Worm (Caenorhabditis elegans) whole organism, late embryonic: ENCODE results near the gene ztf-1.

Experiments used
- K02D7.2 ChIP-seq: sonication (generic microtip); optimal IDR thresholded peaks from 2 replicates; lab custom pipeline; 2017; ENCODE audit warnings: mild to moderate bottlenecking, missing genetic modification characterization, missing compliant biosample characterization
- ceh-31 ChIP-seq: sonication (generic microtip); optimal IDR thresholded peaks from 2 replicates; lab custom pipeline; 2016; ENCODE audit warnings: missing genetic modification characterization, missing compliant biosample characterization
- elt-4 ChIP-seq: sonication (generic microtip); optimal IDR thresholded peaks from 2 replicates; lab custom pipeline; 2016; ENCODE audit warnings: missing genetic modification characterization, missing compliant biosample characterization
- eyg-1 ChIP-seq: sonication (generic microtip); optimal IDR thresholded peaks from 2 replicates; lab custom pipeline; 2016; ENCODE audit warnings: missing genotype, missing genetic modification characterization, missing compliant biosample characterization
- hlh-15 ChIP-seq: sonication (generic microtip); optimal IDR thresholded peaks from 2 replicates; lab custom pipeline; 2016; ENCODE audit warnings: missing genetic modification characterization, missing compliant biosample characterization
- nfya-1 ChIP-seq: sonication (generic microtip); optimal IDR thresholded peaks from 2 replicates; lab custom pipeline; 2017; ENCODE audit warnings: missing genetic modification characterization, mild to moderate bottlenecking, missing compliant biosample characterization, antibody characterized with exemption, moderate library complexity
- nhr-11 ChIP-seq: fragments of 150-350 bp; optimal IDR thresholded peaks from 2 replicates; lab custom pipeline; 2014; ENCODE audit warnings: missing biosample characterization, missing genetic modification characterization
- pag-3 ChIP-seq: sonication (generic microtip); optimal IDR thresholded peaks from 2 replicates; lab custom pipeline; 2016; ENCODE audit warnings: missing compliant biosample characterization, missing genetic modification characterization, borderline replicate concordance
- unc-42 ChIP-seq: sonication (generic microtip); optimal IDR thresholded peaks from 2 replicates; lab custom pipeline; 2016; ENCODE audit warnings: missing genotype, missing genetic modification characterization, missing compliant biosample characterization
- unc-55 ChIP-seq: sonication (generic microtip); optimal IDR thresholded peaks from 2 replicates; lab custom pipeline; 2017; ENCODE audit warnings: missing biosample characterization, missing genetic modification reagents, missing genetic modification characterization

DNA sequence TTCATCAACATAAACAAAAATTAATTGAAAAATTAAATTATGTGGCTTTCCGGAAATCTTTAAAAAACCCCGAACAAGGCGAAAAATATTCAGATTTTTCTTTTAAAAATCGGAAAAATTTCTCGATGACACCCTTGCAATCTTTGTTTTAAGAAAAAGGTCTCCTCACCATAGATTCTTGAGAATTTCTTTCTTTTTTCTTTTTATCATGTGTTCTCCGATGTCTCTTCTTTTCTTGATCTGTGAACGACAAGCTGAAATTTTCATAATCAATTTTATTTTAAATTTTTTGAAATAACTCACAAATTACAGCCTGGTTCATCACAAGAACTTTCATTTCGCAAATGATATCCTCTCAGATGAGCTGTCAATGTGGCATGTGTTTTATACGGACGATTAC is 916 bp downstream of the ztf-1 start, which contains the start of the genes zfp-1 and F54F2.14:
- TF ChIP-seq elt-4 (tag; lab: Kevin White, UChicago) (no peak), pag-3 (no peak), ceh-31 (tag; lab: Kevin White, UChicago) (no peak), unc-42 (no peak), unc-55 (GFP tag; lab: Kevin White, UChicago) (no peak), K02D7.2 (tag; lab: Kevin White, UChicago) (no peak), nfya-1 (no peak), nhr-11 (tag; lab: Kevin White, UChicago) (no peak), hlh-15 (tag; lab: Kevin White, UChicago) (no peak), eyg-1 (no peak)
